Worm (Caenorhabditis elegans): ENCODE results near the gene W01B6.4.

- TF ChIP-seq zag-1 (tag; optimal IDR thresholded peaks at IDR 0.05), result no peak
- no peak for TF ChIP-seq ceh-20 (GFP tag; IDR thresholded peaks at IDR 0.05)
- peak in 1 of 2 experiments; percentile 96 for TF ChIP-seq unc-62 (GFP tag; optimal IDR thresholded peaks at IDR 0.05 in 1 of 2)
- no peak for TF ChIP-seq unc-62 (tag; optimal IDR thresholded peaks at IDR 0.05)
- no peak for TF ChIP-seq fos-1 (tag; optimal IDR thresholded peaks at IDR 0.05)
- TF ChIP-seq lin-38 (GFP tag; IDR thresholded peaks at IDR 0.05), result no peak
- no peak for TF ChIP-seq ceh-28 (tag; optimal IDR thresholded peaks at IDR 0.05)
- no peak for TF ChIP-seq dpl-1 (GFP tag; optimal IDR thresholded peaks at IDR 0.05)
- TF ChIP-seq dmd-8 (GFP tag; IDR thresholded peaks at IDR 0.05), result no peak
These were observed 7.0 kb upstream of the W01B6.4 start for ce11 chrIV:10068266-10068665.
